Worm (Caenorhabditis elegans): Measurements from ENCODE around the gene ZC404.1.

ce11 chrV:6793744-6794239 lies at the start of gene ZC404.1:
- TF ChIP-seq nhr-237 (tag; optimal IDR thresholded peaks at IDR 0.05) (no peak), pha-4 (GFP tag; IDR thresholded peaks at IDR 0.05) (no peak), pha-4 (tag; optimal IDR thresholded peaks at IDR 0.05) (no peak), daf-12 (tag; optimal IDR thresholded peaks at IDR 0.05) (no peak), ztf-11 (tag; optimal IDR thresholded peaks at IDR 0.05) (no peak), attf-4 (tag; optimal IDR thresholded peaks at IDR 0.05) (no peak), lin-39 (tag; optimal IDR thresholded peaks at IDR 0.05) (no peak), mxl-3 (GFP tag; optimal IDR thresholded peaks at IDR 0.05) (no peak), madf-5 (GFP tag; IDR thresholded peaks at IDR 0.05) (no peak), ama-1 (optimal IDR thresholded peaks at IDR 0.05) (no peak), nhr-10 (tag; optimal IDR thresholded peaks at IDR 0.05) (no peak), lir-3 (tag; optimal IDR thresholded peaks at IDR 0.05) (no peak), egl-27 (tag; optimal IDR thresholded peaks at IDR 0.05) (no peak), ceh-28 (tag; optimal IDR thresholded peaks at IDR 0.05) (no peak)

Data from whole organism, L4 larva.